Fruit fly (Drosophila melanogaster): ENCODE measurements around the gene CG17129.

The CG17129 gene

DNA sequence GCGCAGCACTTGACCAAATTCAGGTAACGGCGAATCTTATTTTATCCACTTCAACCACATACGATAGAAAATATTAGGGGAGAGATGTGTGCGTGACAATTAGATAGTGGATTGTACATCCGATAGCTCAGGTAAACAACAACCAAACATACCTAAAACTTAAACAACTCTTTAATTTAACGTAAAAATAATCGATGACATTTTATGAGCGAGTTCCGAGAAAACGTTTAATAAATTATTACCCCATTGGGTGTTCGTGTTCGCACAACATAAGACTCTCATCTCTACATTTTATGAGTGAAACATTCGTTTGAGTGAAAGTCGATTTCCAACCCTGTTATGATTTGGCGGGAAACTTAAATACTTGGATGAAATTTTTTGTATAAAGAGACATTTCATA lies at the start of gene CG17129 (continued):
- TF ChIP-seq ci (GFP tag; IDR thresholded peaks at IDR 0.05) (peak; percentile 87), bbx (GFP tag; IDR thresholded peaks at IDR 0.05; ENCODE audit: partially characterized antibody) (peak; percentile 90), CG11093 (GFP tag; IDR thresholded peaks at IDR 0.05) (peak; percentile 22; the same call in 1 of the 3 replicates), CG2712 (tag; optimal IDR thresholded peaks at IDR 0.05) (peak; percentile 86), CG10654 (GFP tag; optimal IDR thresholded peaks at IDR 0.05) (peak; percentile 66), dpn (GFP tag; optimal IDR thresholded peaks at IDR 0.05) (peak; percentile 85 to 86), pros (GFP tag; optimal IDR thresholded peaks at IDR 0.05) (peak; percentile 45), Scr (GFP tag; IDR thresholded peaks at IDR 0.05; ENCODE audit: partially characterized antibody) (peak; percentile 98), CG13424 (tag; optimal IDR thresholded peaks at IDR 0.05) (peak; percentile 78), CTCF (GFP tag; optimal IDR thresholded peaks at IDR 0.05) (peak; percentile 12), CG13123 (GFP tag; optimal IDR thresholded peaks at IDR 0.05) (peak; percentile 48), hkb (optimal IDR thresholded peaks at IDR 0.05) (no peak), hkb (GFP tag; IDR thresholded peaks at IDR 0.05) (peak; percentile 77), Blimp-1 (GFP tag; optimal IDR thresholded peaks at IDR 0.05) (peak; percentile 86), CG6272 (GFP tag; IDR thresholded peaks at IDR 0.05) (peak; percentile 89), CG17612 (GFP tag; IDR thresholded peaks at IDR 0.05) (peak; percentile 40; the same call in 1 of the 2 replicates), CG13624 (GFP tag; optimal IDR thresholded peaks at IDR 0.05) (peak; percentile 85), ssp (GFP tag; IDR thresholded peaks at IDR 0.05) (peak; percentile 74), sob (GFP tag; IDR thresholded peaks at IDR 0.05) (peak; percentile 88), CG13296 (GFP tag; optimal IDR thresholded peaks at IDR 0.05) (peak; percentile 65), toy (GFP tag; IDR thresholded peaks at IDR 0.05) (no peak), zfh2 (GFP tag; optimal IDR thresholded peaks at IDR 0.05) (peak; percentile 80), nerfin-2 (GFP tag; IDR thresholded peaks at IDR 0.05; ENCODE audit: partially characterized antibody) (peak; percentile 85), CG15011 (GFP tag; optimal IDR thresholded peaks at IDR 0.05) (peak; percentile 33), CG18262 (tag; optimal IDR thresholded peaks at IDR 0.05) (peak; percentile 74), sqz (GFP tag; optimal IDR thresholded peaks at IDR 0.05) (no peak), CG2129 (GFP tag; IDR thresholded peaks at IDR 0.05; ENCODE audit: partially characterized antibody) (peak; percentile 94), pho (GFP tag; optimal IDR thresholded peaks at IDR 0.05) (peak; percentile 68), Taf1 (GFP tag; IDR thresholded peaks at IDR 0.05) (peak; percentile 57; the same call in 1 of the 2 replicates), Rx (GFP tag; IDR thresholded peaks at IDR 0.05) (peak; percentile 53), CG12299 (tag; optimal IDR thresholded peaks at IDR 0.05) (peak; percentile 1), Dip3 (GFP tag; optimal IDR thresholded peaks at IDR 0.05) (peak; percentile 77), nau (GFP tag; optimal IDR thresholded peaks at IDR 0.05) (no peak), HLHmδ (GFP tag; optimal IDR thresholded peaks at IDR 0.05) (no peak), caup (GFP tag; optimal IDR thresholded peaks at IDR 0.05; ENCODE audit: severe bottlenecking) (peak; percentile 59), lov (optimal IDR thresholded peaks at IDR 0.05) (no peak), lov (GFP tag; IDR thresholded peaks at IDR 0.05) (no peak), pfk (GFP tag; optimal IDR thresholded peaks at IDR 0.05) (no peak), nmo (GFP tag; optimal IDR thresholded peaks at IDR 0.05) (peak; percentile 77), Hr78 (GFP tag; optimal IDR thresholded peaks at IDR 0.05) (no peak), esg (GFP tag; conservative IDR thresholded peaks at IDR 0.05) (peak; percentile 62), org-1 (GFP tag; optimal IDR thresholded peaks at IDR 0.05) (peak; percentile 29), BtbVII (GFP tag; optimal IDR thresholded peaks at IDR 0.05) (peak; percentile 32), C15 (GFP tag; IDR thresholded peaks at IDR 0.05) (no peak), CG8089 (GFP tag; optimal IDR thresholded peaks at IDR 0.05) (peak; percentile 75), gem (tag; optimal IDR thresholded peaks at IDR 0.05) (peak; percentile 83), Mrtf (GFP tag; IDR thresholded peaks at IDR 0.05) (peak; percentile 53; the same call in 2 of the 3 replicates), CG1024 (GFP tag; IDR thresholded peaks at IDR 0.05) (peak; percentile 39; the same call in 1 of the 2 replicates), salm (tag; optimal IDR thresholded peaks at IDR 0.05) (peak; percentile 7), Mes4 (GFP tag; optimal IDR thresholded peaks at IDR 0.05) (peak; percentile 72), Optix (GFP tag; IDR thresholded peaks at IDR 0.05) (peak; percentile 67; the same call in 1 of the 3 replicates)
